Worm (Caenorhabditis elegans): Measurements from ENCODE around the gene ocam-1.
"Not testable (repeated sequence)": the region's sequence is repeated elsewhere in the genome, so short reads cannot be mapped to it uniquely, and the experiment has no call there.

The ocam-1 gene

ce11 chrV:14205214-14205613 is 37.7 kb upstream of the ocam-1 start, which contains the start of gene T16A9.3:
TSS of gene T16A9.3 (plus strand) at chrV:14205514.
- not testable (repeated sequence) for TF ChIP-seq fkh-3 (tag; optimal IDR thresholded peaks at IDR 0.05); madf-8 (GFP tag; conservative IDR thresholded peaks at IDR 0.05); lir-1 (GFP tag; conservative IDR thresholded peaks at IDR 0.05)

DNA sequence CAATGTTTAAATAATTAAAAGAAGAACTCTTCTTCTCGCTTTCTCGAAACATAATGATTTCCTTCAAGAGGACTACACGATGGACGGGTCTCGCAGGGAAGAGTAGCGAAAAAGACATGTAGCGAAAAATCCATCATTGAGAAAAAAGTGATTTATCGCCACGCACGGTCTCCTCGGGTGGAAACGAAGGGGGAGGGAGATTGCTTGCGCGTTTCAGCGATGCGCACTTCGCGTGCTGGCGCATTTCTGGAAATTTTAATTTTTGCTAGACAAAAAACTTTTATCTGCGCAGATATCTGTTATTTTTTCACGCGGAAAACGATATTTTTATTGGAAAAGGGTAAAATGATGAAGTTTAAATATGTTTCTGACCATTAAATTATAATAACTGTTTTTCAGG is 36.3 kb upstream of the ocam-1 start:
- TF ChIP-seq F33H1.4 (GFP tag; IDR thresholded peaks at IDR 0.05) (0 out of 2 replicates have a peak, but pooled peaks have one; percentile 12), hmg-1.2 (GFP tag; IDR thresholded peaks at IDR 0.05) (0 out of 2 replicates have a peak, but pooled peaks have one; percentile 7), dox-1 (GFP tag; IDR thresholded peaks at IDR 0.05) (peak; percentile 67), egrh-3 (GFP tag; IDR thresholded peaks at IDR 0.05) (peak; percentile 71), mcd-1 (GFP tag; IDR thresholded peaks at IDR 0.05) (peak; percentile 73), ztf-18 (tag; optimal IDR thresholded peaks at IDR 0.05) (peak; percentile 7)

- peak; percentile 57 for TF ChIP-seq rcor-1 (GFP tag; IDR thresholded peaks at IDR 0.05)
- TF ChIP-seq Y53F4B.3 (GFP tag; IDR thresholded peaks at IDR 0.05), result no peak
- TF ChIP-seq B0336.3 (GFP tag; IDR thresholded peaks at IDR 0.05), result peak; percentile 83
- TF ChIP-seq unc-130 (GFP tag; optimal IDR thresholded peaks at IDR 0.05), result no peak
- peak; percentile 19 for TF ChIP-seq F22D6.2 (tag; optimal IDR thresholded peaks at IDR 0.05)
- TF ChIP-seq let-607 (tag; optimal IDR thresholded peaks at IDR 0.05), result peak; percentile 77 to 80
- peak; percentile 82 for TF ChIP-seq ztf-22 (GFP tag; optimal IDR thresholded peaks at IDR 0.05)
- peak; percentile 65 for TF ChIP-seq tbp1 (GFP tag; optimal IDR thresholded peaks at IDR 0.05)
- TF ChIP-seq rpc-1 (optimal IDR thresholded peaks at IDR 0.05), result no peak
- TF ChIP-seq rpc-1 (tag; optimal IDR thresholded peaks at IDR 0.05), result no peak
- peak; percentile 97 for TF ChIP-seq K12H6.12 (tag; optimal IDR thresholded peaks at IDR 0.05)
- TF ChIP-seq hmg-1.2 (GFP tag; IDR thresholded peaks at IDR 0.05), result peak; percentile 96
- peak; percentile 20; the same call in 1 of the 2 replicates for TF ChIP-seq lir-1 (GFP tag; conservative IDR thresholded peaks at IDR 0.05)
- peak; percentile 95 for TF ChIP-seq nhr-80 (tag; optimal IDR thresholded peaks at IDR 0.05)
- no peak for TF ChIP-seq egl-18 (GFP tag; IDR thresholded peaks at IDR 0.05)
- 0 out of 2 replicates have a peak, but pooled peaks have one; percentile 51 for TF ChIP-seq ekl-4 (GFP tag; IDR thresholded peaks at IDR 0.05)
- TF ChIP-seq ztf-18 (tag; optimal IDR thresholded peaks at IDR 0.05), result peak; percentile 77
- TF ChIP-seq tbx-9 (tag; optimal IDR thresholded peaks at IDR 0.05; ENCODE audit: borderline replicate concordance), result no peak
- peak; percentile 100 for TF ChIP-seq cebp-1 (GFP tag; IDR thresholded peaks at IDR 0.05)
- TF ChIP-seq cebp-1 (tag; optimal IDR thresholded peaks at IDR 0.05), result peak; percentile 100
- TF ChIP-seq let-526 (GFP tag; IDR thresholded peaks at IDR 0.05), result peak; percentile 76
- TF ChIP-seq Y53G8AR.9 (GFP tag; conservative IDR thresholded peaks at IDR 0.05), result 0 out of 2 replicates have a peak, but pooled peaks have one; percentile 27
- no peak for TF ChIP-seq attf-6 (GFP tag; IDR thresholded peaks at IDR 0.05)
- TF ChIP-seq snpc-1.3 (tag; optimal IDR thresholded peaks at IDR 0.05; ENCODE audit: insufficient read depth), result peak; percentile 29
- TF ChIP-seq nfyb-1 (GFP tag; IDR thresholded peaks at IDR 0.05), result peak; percentile 89
- peak; percentile 41 for TF ChIP-seq athp-1 (tag; optimal IDR thresholded peaks at IDR 0.05)
- TF ChIP-seq lsy-27 (tag; optimal IDR thresholded peaks at IDR 0.05; ENCODE audit: borderline replicate concordance, insufficient read depth), result no peak
- TF ChIP-seq lin-35 (GFP tag; optimal IDR thresholded peaks at IDR 0.05), result peak in 1 of 3 experiments; percentile 84
- peak; percentile 50 for TF ChIP-seq ZK185.1 (tag; optimal IDR thresholded peaks at IDR 0.05; ENCODE audit: poor library complexity, severe bottlenecking)
- TF ChIP-seq repo-1 (tag; optimal IDR thresholded peaks at IDR 0.05), result peak; percentile 15
- no peak for TF ChIP-seq sdz-38 (tag; optimal IDR thresholded peaks at IDR 0.05)
- peak; percentile 97 for TF ChIP-seq attf-5 (GFP tag; optimal IDR thresholded peaks at IDR 0.05)
- no peak for TF ChIP-seq zim-3 (tag; optimal IDR thresholded peaks at IDR 0.05)
- TF ChIP-seq B0019.2 (GFP tag; conservative IDR thresholded peaks at IDR 0.05), result no peak
- peak; percentile 63 for TF ChIP-seq ceh-100 (GFP tag; IDR thresholded peaks at IDR 0.05)
- TF ChIP-seq madf-8 (GFP tag; conservative IDR thresholded peaks at IDR 0.05), result no peak
- TF ChIP-seq F49E8.2 (tag; optimal IDR thresholded peaks at IDR 0.05; ENCODE audit: insufficient read depth), result no peak
- peak; percentile 35 for TF ChIP-seq die-1 (tag; optimal IDR thresholded peaks at IDR 0.05)
- TF ChIP-seq gei-17 (GFP tag; optimal IDR thresholded peaks at IDR 0.05), result peak; percentile 66
These were observed 32.6 kb upstream of the ocam-1 start for ce11 chrV:14200086-14200485.

All from whole organism, young adult.